Fruit fly (Drosophila melanogaster): ENCODE results near the gene thoc6.

Gene thoc6

dm6 chr3L:12163693-12164092 lies 29.8 kb downstream of the thoc6 start, which contains the start of gene CG9760:
CG9760 (minus strand) TSS chr3L:12163735.
- no peak for TF ChIP-seq CG17801 (GFP tag; optimal IDR thresholded peaks at IDR 0.05; ENCODE audit: partially characterized antibody)

dm6 chr3L:12163082-12163481 lies 30.4 kb downstream of the thoc6 start:
- TF ChIP-seq CG17801 (GFP tag; optimal IDR thresholded peaks at IDR 0.05; ENCODE audit: partially characterized antibody) = no peak

DNA sequence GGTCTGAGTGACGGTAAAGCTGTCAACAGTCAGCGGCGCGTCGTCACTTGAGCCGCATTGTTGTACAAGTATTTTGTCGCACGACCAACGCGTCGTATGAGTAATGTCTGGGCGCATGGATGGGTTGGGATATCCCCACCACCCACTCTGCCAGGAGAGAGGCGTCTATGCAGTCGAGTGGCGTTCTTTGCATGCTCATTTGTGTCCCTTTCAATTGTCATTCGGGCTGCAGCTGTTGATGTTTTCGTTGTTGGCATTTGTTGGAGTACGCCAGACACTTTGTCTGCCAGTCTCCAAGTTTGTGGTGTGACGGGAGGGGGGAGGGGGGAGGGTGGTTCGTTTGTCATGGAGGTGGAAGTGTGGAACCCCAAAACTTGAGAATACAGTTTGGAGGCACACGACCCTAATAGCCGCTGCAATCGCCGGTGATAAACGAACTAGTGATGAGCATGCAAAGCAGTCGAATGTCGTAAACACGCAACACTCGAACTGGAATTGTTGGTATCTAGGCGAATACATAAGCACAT lies 31.3 kb downstream of the thoc6 start:
- no peak for TF ChIP-seq CG17801 (GFP tag; optimal IDR thresholded peaks at IDR 0.05; ENCODE audit: partially characterized antibody)

dm6 chr3L:12149024-12149423 lies 44.5 kb downstream of the thoc6 start, which contains the start of gene CG32099:
CG32099 (plus strand) TSS chr3L:12149273.
- no peak for TF ChIP-seq CG17801 (GFP tag; optimal IDR thresholded peaks at IDR 0.05; ENCODE audit: partially characterized antibody)

DNA sequence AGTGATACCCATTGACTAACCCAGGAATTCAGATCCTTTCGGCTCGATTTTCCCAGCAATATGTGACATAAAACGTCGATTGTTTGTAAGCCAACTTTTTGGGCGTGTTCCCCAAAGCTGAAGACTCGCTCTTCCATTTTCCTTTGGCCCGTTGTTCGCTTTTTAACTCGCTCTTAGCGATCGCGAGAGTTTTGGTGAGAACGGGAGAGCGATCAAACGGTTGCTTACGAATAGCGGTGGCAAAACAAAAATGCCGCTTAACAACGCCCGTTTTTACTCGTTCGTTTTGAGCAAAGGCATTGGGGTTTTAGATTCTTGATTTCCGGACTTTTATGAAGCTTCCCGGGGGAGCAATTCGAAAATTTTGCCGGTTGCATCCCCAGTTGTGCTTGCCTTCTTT lies 46.5 kb downstream of the thoc6 start:
- TF ChIP-seq CG17801 (GFP tag; optimal IDR thresholded peaks at IDR 0.05; ENCODE audit: partially characterized antibody) = no peak

DNA sequence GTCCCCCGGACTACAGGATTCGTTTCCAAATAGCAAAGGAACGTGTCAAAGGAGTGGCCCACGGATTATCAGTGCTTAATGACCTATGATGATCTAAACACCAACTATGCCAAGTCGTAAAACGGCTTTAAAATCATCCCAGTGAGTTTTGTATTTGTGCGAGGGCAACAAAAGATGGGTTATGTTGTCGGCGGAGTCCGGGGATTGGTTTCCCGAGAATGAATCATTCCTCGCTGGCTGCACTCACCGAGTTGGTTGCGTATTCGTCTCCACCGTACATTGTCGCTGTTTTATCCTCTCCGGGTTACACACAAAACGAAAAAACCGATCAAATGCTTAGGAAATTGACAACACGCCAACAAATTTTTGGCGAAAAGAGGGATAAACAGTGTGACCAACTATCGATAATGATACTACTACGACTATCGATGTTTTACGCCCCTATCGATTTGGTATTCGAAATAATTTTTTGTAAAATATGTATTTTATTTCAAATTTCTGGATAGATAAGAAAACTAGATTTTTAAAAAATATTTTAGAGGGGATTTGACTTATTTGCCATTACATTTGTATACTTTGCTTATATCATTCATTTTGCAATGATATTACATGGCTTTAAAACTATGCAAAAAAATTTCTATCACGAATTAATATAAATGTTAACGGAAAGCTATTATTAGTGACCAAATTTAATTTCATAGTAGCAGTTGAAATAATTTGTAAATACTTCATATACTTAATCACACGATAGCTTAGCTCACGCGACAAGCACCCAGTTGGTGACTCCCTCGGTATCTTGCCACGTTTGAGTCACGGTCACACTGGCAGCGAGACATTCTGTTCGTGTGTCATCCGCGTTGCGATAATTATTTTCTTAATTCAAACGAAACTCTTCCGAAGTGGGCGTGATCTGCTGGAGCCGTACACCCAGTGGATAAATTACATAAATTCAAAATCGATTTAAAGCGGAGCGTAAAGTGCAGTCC lies 47.5 kb downstream of the thoc6 start, which contains the start of the genes eIF3l and Nrx-IV:
Gene eIF3l, minus strand, starts transcription at position 389 of the 986 bp plus-strand sequence.
Gene Nrx-IV, plus strand, starts transcription at position 811 of the 986 bp plus-strand sequence.
- no peak for TF ChIP-seq CG17801 (GFP tag; optimal IDR thresholded peaks at IDR 0.05; ENCODE audit: partially characterized antibody)

All from ovary, adult (tissue).